Fruit fly (Drosophila melanogaster) whole organism, embryonic: ENCODE results near the gene CG15547.

ENCODE experiments used
- CG10979 ChIP-seq: fragments of 200-800 bp; sonication (Bioruptor generic); optimal IDR thresholded peaks from 2 replicates; lab custom pipeline; 2018; ENCODE audit warnings: missing biosample characterization, mild to moderate bottlenecking, missing genetic modification characterization, moderate library complexity
- CG17802 ChIP-seq: fragments of 200-800 bp; sonication (Bioruptor generic); optimal IDR thresholded peaks from 2 replicates; lab custom pipeline; 2018; ENCODE audit warnings: missing biosample characterization, mild to moderate bottlenecking, missing genetic modification characterization, moderate library complexity
- CG31224 ChIP-seq: fragments of 200-800 bp; sonication (Bioruptor generic); IDR thresholded peaks from 2 replicates; pipeline ENCODE4 v1.3.6; 2022; ENCODE audit warnings: missing biosample characterization, missing genetic modification characterization
- CG9609 ChIP-seq: fragments of 200-800 bp; sonication (Bioruptor generic); optimal IDR thresholded peaks from 3 replicates; lab custom pipeline; 2016; ENCODE audit warnings: missing biosample characterization, missing genetic modification characterization
- Hmx ChIP-seq: fragments of 200-800 bp; sonication (Bioruptor generic); optimal IDR thresholded peaks from 2 replicates; lab custom pipeline; 2016; ENCODE audit warnings: missing biosample characterization, missing genetic modification characterization
- Kr ChIP-seq: fragments of 200-800 bp; sonication (Bioruptor generic); optimal IDR thresholded peaks from 2 replicates; lab custom pipeline; 2017; ENCODE audit warnings: missing biosample characterization, mild to moderate bottlenecking, missing genetic modification characterization
- Six4 ChIP-seq: fragments of 200-800 bp; sonication (Bioruptor generic); optimal IDR thresholded peaks from 2 replicates; lab custom pipeline; 2016; ENCODE audit warnings: missing biosample characterization, missing genetic modification characterization
- br ChIP-seq: fragments of >200 bp; optimal IDR thresholded peaks from 2 replicates; lab custom pipeline; 2017
- pzg ChIP-seq: fragments of 200-800 bp; sonication (Bioruptor generic); optimal IDR thresholded peaks from 3 replicates; lab custom pipeline; 2018; ENCODE audit warnings: missing biosample characterization, mild to moderate bottlenecking, missing genetic modification characterization, moderate library complexity
- shn ChIP-seq: fragments of 200-800 bp; sonication (Bioruptor generic); optimal IDR thresholded peaks from 3 replicates; lab custom pipeline; 2016; ENCODE audit warnings: missing biosample characterization, missing genetic modification characterization
- tio ChIP-seq: fragments of 200-800 bp; sonication (Bioruptor generic); optimal IDR thresholded peaks from 2 replicates; lab custom pipeline; 2017; ENCODE audit warnings: missing biosample characterization, missing genetic modification characterization, inconsistent platforms

DNA sequence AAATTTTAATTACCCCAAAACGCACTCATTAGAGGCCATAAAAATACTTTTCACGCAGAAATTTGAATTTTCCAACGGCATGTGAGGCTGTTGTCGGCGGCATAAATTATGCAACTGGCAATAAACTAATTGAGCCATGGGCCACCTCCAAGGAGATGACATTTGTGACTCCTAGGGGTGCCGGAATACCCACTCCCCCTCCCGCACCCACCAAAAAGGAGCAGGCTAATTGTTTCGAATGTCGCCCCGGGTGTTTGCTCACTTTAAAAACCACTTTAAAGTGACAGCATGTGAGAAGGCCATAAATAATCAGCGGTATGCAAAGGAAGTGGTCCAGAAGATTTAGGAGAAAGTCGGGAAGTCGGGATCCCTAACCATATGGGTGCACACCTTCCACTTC, 39.1 kb upstream of the CG15547 start:
- no peak for TF ChIP-seq Six4
- no peak for TF ChIP-seq pzg
- TF ChIP-seq CG31224 (GFP tag; lab: Robert Waterston, UW), result no peak
- TF ChIP-seq tio (GFP tag; lab: Kevin White, UChicago), result no peak
- TF ChIP-seq CG10979 (tag; lab: Kevin White, UChicago), result no peak
- no peak for TF ChIP-seq shn (GFP tag; lab: Kevin White, UChicago)
- no peak for TF ChIP-seq br (lab: Kevin White, UChicago)
- no peak for TF ChIP-seq Hmx
- TF ChIP-seq Kr (GFP tag; lab: Kevin White, UChicago), result no peak
- TF ChIP-seq CG17802 (tag; lab: Kevin White, UChicago), result no peak
- no peak for TF ChIP-seq CG9609 (GFP tag; lab: Kevin White, UChicago)
